Worm (Caenorhabditis elegans): ENCODE data around the gene C01G10.17.

The C01G10.17 gene

ce11 chrV:15090457-15090856 lies at the start of gene C01G10.17:
TSS of gene C01G10.17 (plus strand) at chrV:15090757.
- TF ChIP-seq fkh-2 (tag; optimal IDR thresholded peaks at IDR 0.05) (no peak), lsy-12 (tag; optimal IDR thresholded peaks at IDR 0.05) (no peak), unc-62 (GFP tag; optimal IDR thresholded peaks at IDR 0.05) (no peak), ama-1 (optimal IDR thresholded peaks at IDR 0.05) (no peak), snpc-4 (tag; optimal IDR thresholded peaks at IDR 0.05) (no peak), nhr-76 (tag; optimal IDR thresholded peaks at IDR 0.05) (no peak), nhr-237 (tag; optimal IDR thresholded peaks at IDR 0.05) (no peak), fos-1 (tag; optimal IDR thresholded peaks at IDR 0.05) (no peak), pha-4 (tag; optimal IDR thresholded peaks at IDR 0.05) (no peak), tbx-2 (tag; optimal IDR thresholded peaks at IDR 0.05) (no peak), ztf-11 (tag; optimal IDR thresholded peaks at IDR 0.05) (no peak)

ce11 chrV:15048107-15048506 lies 42.5 kb upstream of the C01G10.17 start, which contains the start of gene sdc-3:
TSS of gene sdc-3 (minus strand) at chrV:15048207.
- TF ChIP-seq mml-1 (tag; optimal IDR thresholded peaks at IDR 0.05) = no peak
- peak; percentile 4 for TF ChIP-seq elt-2 (tag; optimal IDR thresholded peaks at IDR 0.05)
- no peak for TF ChIP-seq ceh-28 (tag; optimal IDR thresholded peaks at IDR 0.05)

- no peak for TF ChIP-seq hmg-11 (tag; optimal IDR thresholded peaks at IDR 0.05)
- TF ChIP-seq ama-1 (optimal IDR thresholded peaks at IDR 0.05) = no peak
- TF ChIP-seq R02D3.7 (tag; optimal IDR thresholded peaks at IDR 0.05) = no peak
- no peak for TF ChIP-seq ceh-28 (tag; optimal IDR thresholded peaks at IDR 0.05)
- no peak for TF ChIP-seq pqm-1 (tag; optimal IDR thresholded peaks at IDR 0.05)
- TF ChIP-seq nhr-77 (tag; optimal IDR thresholded peaks at IDR 0.05) = no peak
- no peak for TF ChIP-seq aly-2 (tag; optimal IDR thresholded peaks at IDR 0.05)
- no peak for TF ChIP-seq lin-39 (tag; optimal IDR thresholded peaks at IDR 0.05)
- TF ChIP-seq nhr-43 (tag; optimal IDR thresholded peaks at IDR 0.05; ENCODE audit: poor library complexity, severe bottlenecking) = no peak
- TF ChIP-seq ztf-11 (tag; optimal IDR thresholded peaks at IDR 0.05) = no peak
- no peak for TF ChIP-seq sea-2 (GFP tag; optimal IDR thresholded peaks at IDR 0.05)
- TF ChIP-seq unc-62 (GFP tag; optimal IDR thresholded peaks at IDR 0.05) = no peak
- TF ChIP-seq pha-4 (tag; optimal IDR thresholded peaks at IDR 0.05) = no peak
- TF ChIP-seq nhr-12 (tag; optimal IDR thresholded peaks at IDR 0.05) = no peak
- no peak for TF ChIP-seq tbx-2 (tag; optimal IDR thresholded peaks at IDR 0.05)
- TF ChIP-seq elt-3 (tag; optimal IDR thresholded peaks at IDR 0.05) = no peak
- TF ChIP-seq nhr-76 (tag; optimal IDR thresholded peaks at IDR 0.05) = no peak
- no peak for TF ChIP-seq nhr-28 (tag; optimal IDR thresholded peaks at IDR 0.05)
Observed at ce11 chrV:15051720-15052119, 38.8 kb upstream of the C01G10.17 start.

- TF ChIP-seq pqm-1 (tag; optimal IDR thresholded peaks at IDR 0.05) (peak; percentile 41), aly-2 (tag; optimal IDR thresholded peaks at IDR 0.05) (no peak), sea-2 (GFP tag; optimal IDR thresholded peaks at IDR 0.05) (no peak), nhr-237 (tag; optimal IDR thresholded peaks at IDR 0.05) (no peak), pha-4 (tag; optimal IDR thresholded peaks at IDR 0.05) (peak; percentile 31), elt-2 (tag; optimal IDR thresholded peaks at IDR 0.05) (peak; percentile 28), snpc-4 (tag; optimal IDR thresholded peaks at IDR 0.05) (no peak), lin-39 (tag; optimal IDR thresholded peaks at IDR 0.05) (no peak), mdl-1 (tag; optimal IDR thresholded peaks at IDR 0.05) (no peak), tbx-2 (tag; optimal IDR thresholded peaks at IDR 0.05) (no peak)
Observed at ce11 chrV:15052368-15052767, 38.2 kb upstream of the C01G10.17 start, which contains the start of the genes fbxa-82 and C25D7.5. TSS of gene fbxa-82 (minus strand) at chrV:15052530. TSS of gene C25D7.5 (plus strand) at chrV:15052650.

ce11 chrV:15054733-15055132 lies 35.8 kb upstream of the C01G10.17 start:
- TF ChIP-seq nfya-1 (tag; optimal IDR thresholded peaks at IDR 0.05; ENCODE audit: insufficient read depth) = no peak
- TF ChIP-seq nhr-43 (tag; optimal IDR thresholded peaks at IDR 0.05; ENCODE audit: poor library complexity, severe bottlenecking) = no peak

DNA sequence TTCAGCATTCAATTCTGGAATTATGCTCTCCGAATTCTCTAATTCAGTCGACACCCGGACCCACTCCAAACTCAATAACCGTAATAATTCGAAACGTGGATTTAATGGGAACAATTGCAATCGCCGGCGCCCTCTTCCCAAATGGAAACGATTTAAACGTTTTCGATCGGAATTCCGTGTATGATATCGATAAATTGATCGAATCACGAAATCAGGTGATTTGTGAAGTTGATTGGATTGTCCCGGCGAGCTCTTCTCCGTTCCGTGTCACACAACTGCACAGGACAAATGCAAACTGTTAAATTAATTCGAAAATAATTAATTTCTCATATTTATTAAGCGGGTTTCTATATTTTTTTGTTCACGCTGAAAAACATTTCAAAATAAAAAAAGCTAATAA lies 34.7 kb upstream of the C01G10.17 start, which contains the start of gene C25D7.16:
Gene C25D7.16 (plus strand): TSS at position 301 of the 400 bp plus-strand sequence.
- no peak for TF ChIP-seq ztf-4 (tag; optimal IDR thresholded peaks at IDR 0.05)
- no peak for TF ChIP-seq mml-1 (tag; optimal IDR thresholded peaks at IDR 0.05)
- no peak for TF ChIP-seq sea-2 (GFP tag; optimal IDR thresholded peaks at IDR 0.05)
- no peak for TF ChIP-seq tbx-2 (tag; optimal IDR thresholded peaks at IDR 0.05)
- no peak for TF ChIP-seq fos-1 (tag; optimal IDR thresholded peaks at IDR 0.05)
- no peak for TF ChIP-seq nhr-28 (tag; optimal IDR thresholded peaks at IDR 0.05)
- no peak for TF ChIP-seq elt-1 (tag; optimal IDR thresholded peaks at IDR 0.05)
- TF ChIP-seq ZK546.5 (tag; optimal IDR thresholded peaks at IDR 0.05) = no peak
- no peak for TF ChIP-seq ceh-9 (tag; optimal IDR thresholded peaks at IDR 0.05)

All from whole organism, L3 larva.